Worm (Caenorhabditis elegans) whole organism, midembryonic: ENCODE results near the gene nhr-268.

Source experiments
- cog-1 ChIP-seq: sonication (generic microtip); optimal IDR thresholded peaks from 2 replicates; lab custom pipeline; 2016; ENCODE audit warnings: missing genetic modification characterization, missing compliant biosample characterization
- flt-1 ChIP-seq: fragments of 200-800 bp; sonication (Bioruptor generic); IDR thresholded peaks from 2 replicates; pipeline ENCODE4 v1.3.6; 2022; ENCODE audit warnings: missing genetic modification characterization, missing compliant biosample characterization
- klf-2 ChIP-seq: fragments of 200-800 bp; sonication (Bioruptor generic); conservative IDR thresholded peaks from 2 replicates; pipeline ENCODE4 v1.3.6; 2022; ENCODE audit warnings: missing genetic modification reagents, missing genetic modification characterization, missing compliant biosample characterization
- med-1 ChIP-seq: sonication (generic microtip); optimal IDR thresholded peaks from 2 replicates; lab custom pipeline; 2017; ENCODE audit warnings: missing genetic modification characterization, mild to moderate bottlenecking, missing compliant biosample characterization, antibody characterized with exemption, missing genetic modification reagents; ENCODE audit not compliant: insufficient read depth
- ref-1 ChIP-seq: fragments of 200-800 bp; sonication (Bioruptor generic); conservative IDR thresholded peaks from 2 replicates; pipeline ENCODE4 v1.3.6; 2022; ENCODE audit warnings: missing genetic modification reagents, missing genetic modification characterization, missing compliant biosample characterization
- tab-1 ChIP-seq: fragments of 200-800 bp; sonication (Bioruptor generic); IDR thresholded peaks from 2 replicates; pipeline ENCODE4 v1.3.6; 2022; ENCODE audit warnings: missing genetic modification characterization, missing compliant biosample characterization
- ztf-23 ChIP-seq: fragments of 200-800 bp; sonication (Bioruptor generic); IDR thresholded peaks from 2 replicates; pipeline ENCODE4 v1.3.6; 2022; ENCODE audit warnings: missing genetic modification reagents, missing genetic modification characterization, missing compliant biosample characterization
- ztf-29 ChIP-seq: fragments of 200-800 bp; sonication (Bioruptor generic); IDR thresholded peaks from 2 replicates; pipeline ENCODE4 v1.3.6; 2022; ENCODE audit warnings: missing genetic modification reagents, missing genetic modification characterization, missing compliant biosample characterization

Gene nhr-268

ce11 chrV:15733020-15733419 is 43.0 kb downstream of the nhr-268 start:
- no peak for TF ChIP-seq ref-1 (GFP tag; lab: Robert Waterston, UW)

- TF ChIP-seq ztf-23 (no peak), med-1 (GFP tag; lab: Kevin White, UChicago) (no peak), flt-1 (GFP tag; lab: Robert Waterston, UW) (no peak)
These were observed 43.5 kb downstream of the nhr-268 start, which contains the start of gene T23D5.3 for ce11 chrV:15733568-15733967. Gene T23D5.3 (minus strand): TSS chrV:15733668.

- TF ChIP-seq ztf-23 (no peak), tab-1 (GFP tag; lab: Robert Waterston, UW) (no peak), med-1 (GFP tag; lab: Kevin White, UChicago) (no peak), klf-2 (GFP tag; lab: Robert Waterston, UW) (no peak), flt-1 (GFP tag; lab: Robert Waterston, UW) (no peak), ztf-29 (GFP tag; lab: Robert Waterston, UW) (no peak), cog-1 (tag; lab: Kevin White, UChicago) (no peak)
These were observed 45.7 kb downstream of the nhr-268 start, which contains the start of gene str-27 for ce11 chrV:15735720-15736119. Gene str-27 (minus strand): TSS chrV:15735820.
